Fruit fly (Drosophila melanogaster): Measurements from ENCODE around the gene Jon74E.

Gene Jon74E

DNA sequence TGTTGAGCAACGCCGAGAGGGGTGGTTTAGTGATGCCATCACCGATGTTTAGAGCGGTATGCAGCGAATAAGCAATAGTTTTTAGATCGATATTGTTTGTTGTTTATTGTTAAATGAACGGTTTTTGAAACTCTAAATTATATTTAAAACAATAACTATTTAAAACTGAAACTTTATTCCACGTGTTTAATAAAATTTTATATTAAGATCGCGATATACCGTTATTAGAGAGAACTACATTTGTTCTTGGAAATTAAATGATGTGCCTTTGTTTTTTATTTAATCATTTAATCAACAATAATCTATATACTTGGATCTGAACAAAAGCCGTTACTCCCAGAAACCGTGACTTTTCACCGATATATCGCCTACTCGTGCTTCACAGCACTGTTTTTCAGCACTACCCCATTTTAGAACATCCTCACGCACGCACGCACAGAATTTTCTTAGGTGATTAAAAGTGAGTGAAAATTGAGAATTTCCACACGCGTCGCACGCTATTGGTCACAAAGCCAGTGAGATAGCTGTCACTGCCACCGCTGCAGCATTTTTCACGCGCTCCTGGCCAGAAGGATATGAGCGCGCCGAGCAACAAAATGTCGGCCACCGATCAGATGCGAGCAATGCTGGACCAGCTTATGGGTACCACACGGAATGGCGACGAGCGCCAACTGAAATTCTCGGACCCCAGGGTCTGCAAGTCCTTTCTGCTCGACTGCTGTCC lies 34.9 kb downstream of the Jon74E start, which contains the start of the genes U4-U6-60K and CG7564 (continued):
- peak; percentile 13; the same call in 1 of the 2 replicates for TF ChIP-seq HLH3B (GFP tag; IDR thresholded peaks at IDR 0.05)
- no peak for TF ChIP-seq h (optimal IDR thresholded peaks at IDR 0.05)
- TF ChIP-seq CG12391 (tag; optimal IDR thresholded peaks at IDR 0.05): peak; percentile 73
- peak; percentile 56 for TF ChIP-seq CG33557 (GFP tag; optimal IDR thresholded peaks at IDR 0.05)
- no peak for TF ChIP-seq CG11696 (GFP tag; IDR thresholded peaks at IDR 0.05)
- no peak for TF ChIP-seq sens-2 (GFP tag; IDR thresholded peaks at IDR 0.05)
- peak; percentile 90 for TF ChIP-seq sens (GFP tag)
- no peak for TF ChIP-seq BtbVII (GFP tag; optimal IDR thresholded peaks at IDR 0.05)
- peak; percentile 51 for TF ChIP-seq CG10147 (GFP tag; optimal IDR thresholded peaks at IDR 0.05)
- TF ChIP-seq Stat92E (GFP tag; optimal IDR thresholded peaks at IDR 0.05): no peak
- TF ChIP-seq CG10366 (GFP tag; IDR thresholded peaks at IDR 0.05): peak; percentile 51
- TF ChIP-seq CG31365 (tag; optimal IDR thresholded peaks at IDR 0.05): no peak
- peak; percentile 72 for TF ChIP-seq CG10209 (GFP tag; optimal IDR thresholded peaks at IDR 0.05)
- no peak for TF ChIP-seq CG16863 (GFP tag; optimal IDR thresholded peaks at IDR 0.05)

DNA sequence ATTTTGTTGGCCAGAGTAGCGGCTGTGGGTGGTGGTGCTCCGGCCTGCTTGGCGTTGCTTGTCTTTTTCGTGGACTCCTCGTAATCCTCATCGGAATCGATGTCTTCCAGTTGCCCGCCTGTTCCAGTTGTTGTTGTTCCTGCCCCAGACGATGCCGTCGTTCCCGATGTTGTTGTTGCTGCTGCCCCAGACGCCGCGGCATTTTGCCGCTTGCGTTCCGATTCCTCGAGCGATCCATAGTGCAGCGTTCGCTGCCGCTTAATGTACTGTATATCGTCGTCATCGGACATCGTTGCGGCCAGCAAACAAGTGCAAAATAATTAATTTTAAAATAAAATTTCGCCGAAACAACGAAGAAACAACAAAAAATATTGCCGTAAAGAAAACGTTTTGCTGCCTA lies 35.4 kb downstream of the Jon74E start:
- no peak for TF ChIP-seq fd96Cb (tag; optimal IDR thresholded peaks at IDR 0.05)
- TF ChIP-seq CG6654 (GFP tag; optimal IDR thresholded peaks at IDR 0.05): no peak
- no peak for TF ChIP-seq Ets65A (GFP tag)
- no peak for TF ChIP-seq CG6175 (GFP tag; IDR thresholded peaks at IDR 0.05)
- TF ChIP-seq CG12659 (GFP tag; optimal IDR thresholded peaks at IDR 0.05): no peak
- no peak for TF ChIP-seq CG2202 (tag; optimal IDR thresholded peaks at IDR 0.05)
- TF ChIP-seq Fer3 (tag; optimal IDR thresholded peaks at IDR 0.05): no peak
- TF ChIP-seq CG42726 (GFP tag; IDR thresholded peaks at IDR 0.05; ENCODE audit: partially characterized antibody): no peak
- no peak for TF ChIP-seq CG9609 (GFP tag; optimal IDR thresholded peaks at IDR 0.05)
- no peak for TF ChIP-seq CG9215 (GFP tag; IDR thresholded peaks at IDR 0.05)
- TF ChIP-seq Mrtf (GFP tag; IDR thresholded peaks at IDR 0.05): no peak
- TF ChIP-seq CG4360 (GFP tag; IDR thresholded peaks at IDR 0.05): peak; percentile 98
- TF ChIP-seq CG3065 (GFP tag; optimal IDR thresholded peaks at IDR 0.05): no peak
- TF ChIP-seq hth (optimal IDR thresholded peaks at IDR 0.05): no peak
- no peak for TF ChIP-seq Trl (optimal IDR thresholded peaks at IDR 0.05)
- TF ChIP-seq Trl (GFP tag; optimal IDR thresholded peaks at IDR 0.05): no peak
- peak; percentile 75 for TF ChIP-seq MBD-R2 (GFP tag; IDR thresholded peaks at IDR 0.05)
- no peak for TF ChIP-seq zfh2 (GFP tag; optimal IDR thresholded peaks at IDR 0.05)
- no peak for TF ChIP-seq z (GFP tag; IDR thresholded peaks at IDR 0.05)
- TF ChIP-seq pfk (GFP tag; optimal IDR thresholded peaks at IDR 0.05): peak; percentile 74
- TF ChIP-seq ac (GFP tag; optimal IDR thresholded peaks at IDR 0.05): no peak
- TF ChIP-seq CkIIα-i1 (GFP tag; IDR thresholded peaks at IDR 0.05): no peak
- TF ChIP-seq wdn (GFP tag; IDR thresholded peaks at IDR 0.05): no peak
- no peak for TF ChIP-seq zen (tag; optimal IDR thresholded peaks at IDR 0.05)
- TF ChIP-seq Sin3A (optimal IDR thresholded peaks at IDR 0.05): no peak
- TF ChIP-seq luna (GFP tag; optimal IDR thresholded peaks at IDR 0.05): no peak
- no peak for TF ChIP-seq E2f1 (GFP tag; IDR thresholded peaks at IDR 0.05)
- TF ChIP-seq her (GFP tag; optimal IDR thresholded peaks at IDR 0.05): no peak
- TF ChIP-seq CG2120 (GFP tag; optimal IDR thresholded peaks at IDR 0.05): no peak
- TF ChIP-seq MESR4 (GFP tag; optimal IDR thresholded peaks at IDR 0.05): peak; percentile 61
- TF ChIP-seq CG34422 (GFP tag; IDR thresholded peaks at IDR 0.05): peak; percentile 75; the same call in 1 of the 3 replicates
- no peak for TF ChIP-seq CG17385 (GFP tag; optimal IDR thresholded peaks at IDR 0.05)
- no peak for TF ChIP-seq CG3847 (GFP tag; IDR thresholded peaks at IDR 0.05)
